Worm (Caenorhabditis elegans): ENCODE data around the gene F13B12.2.

DNA sequence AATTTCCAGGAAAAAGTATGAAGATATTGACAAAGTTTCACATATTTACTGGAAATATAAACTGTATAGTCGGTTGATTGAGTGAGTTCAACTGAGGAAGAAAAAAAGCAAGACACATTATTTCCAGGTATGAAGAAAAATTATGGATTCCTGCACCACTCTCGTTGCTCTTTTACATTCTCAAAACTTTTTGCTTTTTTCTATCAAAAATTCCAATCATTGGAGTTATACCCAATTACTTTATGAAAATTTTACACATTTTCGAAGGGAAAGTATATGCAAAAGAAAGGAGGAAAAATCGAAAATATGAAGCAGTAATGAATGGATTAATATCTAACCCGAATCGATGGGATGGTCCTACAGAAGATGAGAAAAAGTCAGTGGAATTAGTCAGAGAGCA, 14.0 kb upstream of the F13B12.2 start:
- TF ChIP-seq skn-1 (tag; optimal IDR thresholded peaks at IDR 0.05) = no peak
- TF ChIP-seq pha-4 (GFP tag; IDR thresholded peaks at IDR 0.05) = no peak
- TF ChIP-seq pha-4 (tag; optimal IDR thresholded peaks at IDR 0.05) = no peak
- TF ChIP-seq egl-27 (tag; optimal IDR thresholded peaks at IDR 0.05) = no peak
- no peak for TF ChIP-seq nhr-11 (tag; optimal IDR thresholded peaks at IDR 0.05)
- TF ChIP-seq mdl-1 (tag; optimal IDR thresholded peaks at IDR 0.05) = no peak
- TF ChIP-seq ceh-44 (GFP tag; IDR thresholded peaks at IDR 0.05) = no peak
- TF ChIP-seq ama-1 (optimal IDR thresholded peaks at IDR 0.05) = no peak

All from whole organism, L4 larva.